Worm (Caenorhabditis elegans) whole organism, young adult: ENCODE results near the gene W03G1.5.

ENCODE experiments used
- F57A8.1 ChIP-seq: fragments of 200-800 bp; sonication (Bioruptor generic); optimal IDR thresholded peaks from 2 replicates; lab custom pipeline; 2018; ENCODE audit warnings: mild to moderate bottlenecking, missing genetic modification characterization, moderate library complexity, missing compliant biosample characterization
- cebp-2 ChIP-seq: fragments of 200-800 bp; sonication (Bioruptor generic); IDR thresholded peaks from 2 replicates; pipeline ENCODE4 v1.3.6; 2022; ENCODE audit warnings: missing genetic modification characterization, missing compliant biosample characterization
- nfya-1 ChIP-seq: sonication (generic microtip); optimal IDR thresholded peaks from 2 replicates; lab custom pipeline; 2017; ENCODE audit warnings: antibody characterized with exemption, missing compliant biosample characterization, missing genetic modification characterization, borderline replicate concordance; ENCODE audit not compliant: insufficient read depth
- pbrm-1 ChIP-seq: fragments of 200-800 bp; sonication (Bioruptor generic); IDR thresholded peaks from 2 replicates; pipeline ENCODE4 v1.3.6; 2022; ENCODE audit warnings: missing genetic modification reagents, missing genetic modification characterization, missing compliant biosample characterization
- snpc-4 ChIP-seq, 5 experiments: fragments of 150-350 bp in 1 of 5; sonication (generic microtip) in 4 of 5; optimal IDR thresholded peaks; 2 replicates each; lab custom pipeline; 2014 to 2018; ENCODE audit warnings: missing genetic modification characterization in 5 of 5, missing biosample characterization in 3 of 5, antibody characterized with exemption in 2 of 5, mild to moderate bottlenecking in 2 of 5, missing compliant biosample characterization in 2 of 5, missing genotype in 2 of 5, moderate library complexity in 2 of 5, missing genetic modification reagents in 1 of 5
- somi-1 ChIP-seq: fragments of 200-800 bp; sonication (Bioruptor generic); optimal IDR thresholded peaks from 2 replicates; lab custom pipeline; 2018; ENCODE audit warnings: mild to moderate bottlenecking, missing genetic modification characterization, missing compliant biosample characterization
- ztf-25 ChIP-seq: fragments of 200-800 bp; sonication (Bioruptor generic); IDR thresholded peaks from 2 replicates; pipeline ENCODE4 v1.3.6; 2022; ENCODE audit warnings: missing genetic modification reagents, missing genetic modification characterization, missing compliant biosample characterization
- ztf-28 ChIP-seq: fragments of 200-800 bp; sonication (Bioruptor generic); IDR thresholded peaks from 2 replicates; pipeline ENCODE4 v1.3.6; 2022; ENCODE audit warnings: missing genetic modification reagents, missing genetic modification characterization, missing compliant biosample characterization

- TF ChIP-seq cebp-2 (GFP tag; lab: Robert Waterston, UW): no peak
- TF ChIP-seq snpc-4 (GFP tag; optimal IDR thresholded peaks at IDR 0.05; lab: Kevin White, UChicago): no peak
- TF ChIP-seq snpc-4 (tag; optimal IDR thresholded peaks at IDR 0.05; lab: Kevin White, UChicago): peak in 1 of 4 experiments; percentile 76
- no peak for TF ChIP-seq somi-1
- TF ChIP-seq nfya-1 (tag; lab: Kevin White, UChicago): no peak
- TF ChIP-seq ztf-25 (GFP tag; lab: Robert Waterston, UW): no peak
- no peak for TF ChIP-seq F57A8.1 (GFP tag; lab: Kevin White, UChicago)
- TF ChIP-seq pbrm-1 (GFP tag; lab: Robert Waterston, UW): no peak
- no peak for TF ChIP-seq ztf-28 (GFP tag; lab: Robert Waterston, UW)
Observed at ce11 chrIV:468307-468706, 38.0 kb downstream of the W03G1.5 start.
